Fruit fly (Drosophila melanogaster) whole organism, wandering third instar larva: ENCODE data around the gene He.

Experiments used
- Abd-B ChIP-seq: fragments of >200 bp; optimal IDR thresholded peaks from 2 replicates; lab custom pipeline; 2017; ENCODE audit warnings: missing biosample characterization, missing genetic modification characterization
- CG32264 ChIP-seq: fragments of 200-800 bp; sonication (Bioruptor generic); optimal IDR thresholded peaks from 2 replicates; lab custom pipeline; 2016; ENCODE audit warnings: missing biosample characterization, missing genetic modification characterization
- CG9705 ChIP-seq: fragments of 200-800 bp; sonication (Bioruptor generic); optimal IDR thresholded peaks from 2 replicates; lab custom pipeline; 2018; ENCODE audit warnings: missing biosample characterization, mild to moderate bottlenecking, missing genetic modification characterization
- CrebA ChIP-seq: fragments of 200-800 bp; sonication (Bioruptor generic); optimal IDR thresholded peaks from 2 replicates; lab custom pipeline; 2016; ENCODE audit warnings: missing biosample characterization, mild to moderate bottlenecking, missing genetic modification characterization, borderline replicate concordance
- Dfd ChIP-seq: fragments of >200 bp; optimal IDR thresholded peaks from 2 replicates; lab custom pipeline; 2017; ENCODE audit warnings: missing biosample characterization, missing genetic modification characterization
- Dif ChIP-seq: fragments of 200-275, 200-300 bp; sonication (Bioruptor generic); optimal IDR thresholded peaks from 2 replicates; lab custom pipeline; 2018; ENCODE audit warnings: missing biosample characterization, missing genetic modification characterization; ENCODE audit not compliant: partially characterized antibody
- GATAd ChIP-seq: sonication (Bioruptor generic); optimal IDR thresholded peaks from 2 replicates; lab custom pipeline; 2016; ENCODE audit warnings: missing biosample characterization, missing genetic modification characterization
- HLH106 ChIP-seq: fragments of 200-800 bp; optimal IDR thresholded peaks from 3 replicates; lab custom pipeline; 2019; ENCODE audit warnings: missing biosample characterization, mild to moderate bottlenecking, missing genetic modification characterization, moderate library complexity
- Hnf4 ChIP-seq: fragments of 200-800 bp; sonication (Bioruptor generic); optimal IDR thresholded peaks from 2 replicates; lab custom pipeline; 2016; ENCODE audit warnings: missing biosample characterization, mild to moderate bottlenecking, missing genetic modification characterization
- Hr78 ChIP-seq: fragments of >200 bp; optimal IDR thresholded peaks from 2 replicates; lab custom pipeline; 2017; ENCODE audit warnings: missing biosample characterization, missing genetic modification characterization
- Hr83 ChIP-seq: fragments of 200-300 bp; sonication (Bioruptor generic); optimal IDR thresholded peaks from 2 replicates; lab custom pipeline; 2016; ENCODE audit warnings: missing biosample characterization, mild to moderate bottlenecking, missing genetic modification characterization, moderate library complexity; ENCODE audit not compliant: poor library complexity, severe bottlenecking
- Jra ChIP-seq: sonication (Bioruptor generic); optimal IDR thresholded peaks from 2 replicates; lab custom pipeline; 2016; ENCODE audit warnings: missing biosample characterization, missing genetic modification characterization
- Mio ChIP-seq: sonication (Bioruptor generic); optimal IDR thresholded peaks from 2 replicates; lab custom pipeline; 2016; ENCODE audit warnings: missing biosample characterization, missing genetic modification characterization
- Myc ChIP-seq: fragments of >200 bp; optimal IDR thresholded peaks from 2 replicates; lab custom pipeline; 2017
- N ChIP-seq: fragments of >200 bp; optimal IDR thresholded peaks from 2 replicates; lab custom pipeline; 2018; ENCODE audit warnings: missing biosample characterization, missing external identifiers, missing genetic modification characterization
- OdsH ChIP-seq: fragments of 200-800 bp; sonication (Bioruptor generic); optimal IDR thresholded peaks from 2 replicates; lab custom pipeline; 2016; ENCODE audit warnings: missing biosample characterization, mild to moderate bottlenecking, missing genetic modification characterization
- Rel ChIP-seq, 2 experiments: fragments of 200-800 bp; sonication (Bioruptor generic) in 1 of 2; optimal IDR thresholded peaks; 2 replicates in 1 of 2; 3 replicates in 1 of 2; lab custom pipeline; 2016 to 2019; ENCODE audit warnings: mild to moderate bottlenecking in 2 of 2, missing biosample characterization in 2 of 2, missing genetic modification characterization in 2 of 2, moderate library complexity in 1 of 2
- Sp1 ChIP-seq: fragments of 200-800 bp; sonication (Bioruptor generic); optimal IDR thresholded peaks from 3 replicates; lab custom pipeline; 2019; ENCODE audit warnings: missing biosample characterization, mild to moderate bottlenecking, missing genetic modification characterization, moderate library complexity
- Vsx2 ChIP-seq: fragments of 200-300, 225-300 bp; sonication (Bioruptor generic); optimal IDR thresholded peaks from 2 replicates; lab custom pipeline; 2018; ENCODE audit warnings: missing biosample characterization, missing genetic modification characterization; ENCODE audit not compliant: partially characterized antibody
- br ChIP-seq: fragments of 200-800 bp; sonication (Bioruptor generic); optimal IDR thresholded peaks from 2 replicates; lab custom pipeline; 2016; ENCODE audit warnings: missing biosample characterization, missing genetic modification characterization
- brk ChIP-seq: fragments of 200-800 bp; sonication (Bioruptor generic); optimal IDR thresholded peaks from 2 replicates; lab custom pipeline; 2016; ENCODE audit warnings: missing biosample characterization, mild to moderate bottlenecking, missing genetic modification characterization
- dl ChIP-seq, 2 experiments: fragments of 175-275, 200-275 bp in 1 of 2; fragments of 200-275 bp in 1 of 2; sonication (Bioruptor generic); optimal IDR thresholded peaks; lab custom pipeline; 2018; ENCODE audit warnings: mild to moderate bottlenecking in 2 of 2, missing biosample characterization in 2 of 2, missing genetic modification characterization in 2 of 2, moderate library complexity in 2 of 2; ENCODE audit not compliant: partially characterized antibody in 2 of 2, insufficient read depth in 1 of 2
- dmrt93B ChIP-seq: fragments of 200-800 bp; sonication (Bioruptor generic); optimal IDR thresholded peaks from 2 replicates; lab custom pipeline; 2018; ENCODE audit warnings: missing biosample characterization, mild to moderate bottlenecking, missing genetic modification characterization
- dsf ChIP-seq: sonication (Bioruptor generic); optimal IDR thresholded peaks from 2 replicates; lab custom pipeline; 2016; ENCODE audit warnings: missing biosample characterization, missing genetic modification characterization, borderline replicate concordance
- ey ChIP-seq: fragments of 200-800 bp; sonication (Bioruptor generic); optimal IDR thresholded peaks from 2 replicates; lab custom pipeline; 2016; ENCODE audit warnings: missing biosample characterization, missing genetic modification characterization
- foxo ChIP-seq, 2 experiments: fragments of 200-800 bp; sonication (Bioruptor generic); optimal IDR thresholded peaks; 2 replicates in 1 of 2; 3 replicates in 1 of 2; lab custom pipeline; 2016 to 2017; ENCODE audit warnings: missing biosample characterization in 2 of 2, missing genetic modification characterization in 2 of 2
- fru ChIP-seq: fragments of 200-800 bp; sonication (Bioruptor generic); optimal IDR thresholded peaks from 3 replicates; lab custom pipeline; 2016; ENCODE audit warnings: missing biosample characterization, mild to moderate bottlenecking, missing genetic modification characterization
- h ChIP-seq: fragments of 200-800 bp; sonication (Bioruptor generic); optimal IDR thresholded peaks from 3 replicates; lab custom pipeline; 2016; ENCODE audit warnings: missing biosample characterization, mild to moderate bottlenecking, missing genetic modification characterization
- jim ChIP-seq: fragments of 175-275, 200-325 bp; sonication (Bioruptor generic); optimal IDR thresholded peaks from 2 replicates; lab custom pipeline; 2016; ENCODE audit warnings: missing biosample characterization, mild to moderate bottlenecking, missing genetic modification characterization
- lola ChIP-seq: fragments of >200 bp; optimal IDR thresholded peaks from 2 replicates; lab custom pipeline; 2017; ENCODE audit warnings: missing biosample characterization, missing genetic modification characterization
- pan ChIP-seq: fragments of >200 bp; optimal IDR thresholded peaks from 2 replicates; lab custom pipeline; 2017
- psq ChIP-seq: fragments of 200-800 bp; sonication (Bioruptor generic); optimal IDR thresholded peaks from 3 replicates; lab custom pipeline; 2017; ENCODE audit warnings: missing biosample characterization, mild to moderate bottlenecking, missing genetic modification characterization, moderate library complexity
- rgr ChIP-seq: fragments of 200-800 bp; sonication (Bioruptor generic); optimal IDR thresholded peaks from 3 replicates; lab custom pipeline; 2016; ENCODE audit warnings: missing biosample characterization, mild to moderate bottlenecking, missing genetic modification characterization
- sage ChIP-seq: fragments of 200-800 bp; sonication (Bioruptor generic); optimal IDR thresholded peaks from 2 replicates; lab custom pipeline; 2016; ENCODE audit warnings: missing biosample characterization, mild to moderate bottlenecking, missing genetic modification characterization
- sv ChIP-seq: fragments of 200-800 bp; sonication (Bioruptor generic); optimal IDR thresholded peaks from 3 replicates; lab custom pipeline; 2016; ENCODE audit warnings: missing biosample characterization, missing genetic modification characterization
- tai ChIP-seq: sonication (Bioruptor generic); optimal IDR thresholded peaks from 2 replicates; lab custom pipeline; 2016; ENCODE audit warnings: missing biosample characterization, missing genetic modification characterization
- usp ChIP-seq: fragments of >200 bp; optimal IDR thresholded peaks from 2 replicates; lab custom pipeline; 2017; ENCODE audit warnings: missing biosample characterization, missing genetic modification characterization
- woc ChIP-seq: sonication (Bioruptor generic); optimal IDR thresholded peaks from 2 replicates; lab custom pipeline; 2016; ENCODE audit warnings: missing biosample characterization, mild to moderate bottlenecking, missing genetic modification characterization

Gene He

dm6 chr2L:14021646-14022129 lies 48.9 kb upstream of the He start:
- TF ChIP-seq Vsx2 (GFP tag; lab: Kevin White, UChicago) (peak; percentile 5), Myc (no peak), dl (GFP tag; optimal IDR thresholded peaks at IDR 0.05; lab: Kevin White, UChicago; ENCODE audit: insufficient read depth in 1 of 2, partially characterized antibody in 2 of 2) (peak in 1 of 2 experiments; percentile 16)
- TF ChIP-seq, all 38 proteins: peak for 2

- peak; percentile 55 for TF ChIP-seq sage (GFP tag; lab: Kevin White, UChicago)
- TF ChIP-seq tai = peak; percentile 15
- no peak for TF ChIP-seq Myc
- TF ChIP-seq Hnf4 = peak; percentile 58
- no peak for TF ChIP-seq dmrt93B
- TF ChIP-seq Jra (GFP tag; lab: Kevin White, UChicago) = no peak
- TF ChIP-seq sv (GFP tag; lab: Kevin White, UChicago) = peak; percentile 28
- peak; percentile 24 for TF ChIP-seq ey (GFP tag; lab: Kevin White, UChicago)
- no peak for TF ChIP-seq dl (GFP tag; optimal IDR thresholded peaks at IDR 0.05; lab: Kevin White, UChicago; ENCODE audit: insufficient read depth in 1 of 2, partially characterized antibody in 2 of 2)
- TF ChIP-seq CG9705 (GFP tag; lab: Kevin White, UChicago) = no peak
- TF ChIP-seq N (GFP tag; lab: Kevin White, UChicago) = no peak
- peak; percentile 2 to 71 for TF ChIP-seq foxo (GFP tag; optimal IDR thresholded peaks at IDR 0.05; lab: Kevin White, UChicago)
- peak; percentile 66 for TF ChIP-seq fru (GFP tag; lab: Kevin White, UChicago)
- TF ChIP-seq Dif (GFP tag; lab: Kevin White, UChicago) = no peak
- peak; percentile 71 for TF ChIP-seq h (GFP tag; lab: Kevin White, UChicago)
- TF ChIP-seq CG32264 = no peak
- TF ChIP-seq jim (GFP tag; lab: Kevin White, UChicago) = no peak
- TF ChIP-seq Hr83 = peak; percentile 35
- no peak for TF ChIP-seq Rel (GFP tag; optimal IDR thresholded peaks at IDR 0.05; lab: Kevin White, UChicago)
- no peak for TF ChIP-seq Rel (tag; optimal IDR thresholded peaks at IDR 0.05; lab: Kevin White, UChicago)
- TF ChIP-seq CrebA (GFP tag; lab: Kevin White, UChicago) = no peak
- no peak for TF ChIP-seq Vsx2 (GFP tag; lab: Kevin White, UChicago)
- TF ChIP-seq dsf (GFP tag; lab: Kevin White, UChicago) = no peak
- TF ChIP-seq OdsH = peak; percentile 9
- peak; percentile 75 for TF ChIP-seq woc
- peak; percentile 46 for TF ChIP-seq Sp1
- peak; percentile 31 for TF ChIP-seq brk (GFP tag; lab: Kevin White, UChicago)
- TF ChIP-seq pan (lab: Kevin White, UChicago) = peak; percentile 23
- peak; percentile 18 for TF ChIP-seq psq (GFP tag; lab: Kevin White, UChicago)
- TF ChIP-seq HLH106 (tag; lab: Kevin White, UChicago) = peak; percentile 49
- TF ChIP-seq rgr (GFP tag; lab: Kevin White, UChicago) = peak; percentile 65
- TF ChIP-seq Hr78 = no peak
- TF ChIP-seq Dfd = peak; percentile 28
- TF ChIP-seq Mio (GFP tag; lab: Kevin White, UChicago) = no peak
- TF ChIP-seq GATAd (GFP tag; lab: Kevin White, UChicago) = no peak
- no peak for TF ChIP-seq lola (GFP tag; lab: Kevin White, UChicago)
- TF ChIP-seq usp (GFP tag; lab: Kevin White, UChicago) = no peak
- peak; percentile 44 for TF ChIP-seq br (GFP tag; lab: Kevin White, UChicago)
- no peak for TF ChIP-seq Abd-B (GFP tag; lab: Kevin White, UChicago)
Observed at dm6 chr2L:14020875-14021643, 48.3 kb upstream of the He start.
